Worm (Caenorhabditis elegans) whole organism, L2 larva: Measurements from ENCODE around the gene R03H10.2.
"Not testable (repeated sequence)": the region's sequence is repeated elsewhere in the genome, so short reads cannot be mapped to it uniquely, and the experiment has no call there.

Source experiments
- F13H6.1 ChIP-seq: sonication (generic microtip); optimal IDR thresholded peaks from 2 replicates; lab custom pipeline; 2016; ENCODE audit warnings: missing genetic modification characterization, missing compliant biosample characterization
- R02D3.7 ChIP-seq: fragments of 150-350 bp; optimal IDR thresholded peaks from 2 replicates; lab custom pipeline; 2014; ENCODE audit warnings: missing biosample characterization, missing genetic modification characterization
- aly-2 ChIP-seq: fragments of 150-350 bp; optimal IDR thresholded peaks from 2 replicates; lab custom pipeline; 2014; ENCODE audit warnings: missing biosample characterization, missing genetic modification characterization
- ama-1 ChIP-seq: fragments of 150-350 bp; optimal IDR thresholded peaks from 2 replicates; lab custom pipeline; 2018; ENCODE audit warnings: inconsistent platforms
- ceh-16 ChIP-seq: fragments of 150-350 bp; optimal IDR thresholded peaks from 2 replicates; lab custom pipeline; 2014; ENCODE audit warnings: missing biosample characterization, missing genetic modification characterization
- ceh-82 ChIP-seq: fragments of 150-350 bp; optimal IDR thresholded peaks from 2 replicates; lab custom pipeline; 2014; ENCODE audit warnings: missing biosample characterization, missing genetic modification characterization
- crh-2 ChIP-seq: sonication (generic microtip); optimal IDR thresholded peaks from 2 replicates; lab custom pipeline; 2017; ENCODE audit warnings: missing biosample characterization, missing genetic modification characterization
- dmd-4 ChIP-seq: sonication (generic microtip); optimal IDR thresholded peaks from 2 replicates; lab custom pipeline; 2017; ENCODE audit warnings: missing biosample characterization, missing genetic modification characterization
- egl-27 ChIP-seq: sonication (generic microtip); optimal IDR thresholded peaks from 3 replicates; lab custom pipeline; 2017; ENCODE audit warnings: missing biosample characterization, missing genetic modification reagents, missing genetic modification characterization
- elt-1 ChIP-seq: fragments of 150-350 bp; optimal IDR thresholded peaks from 2 replicates; lab custom pipeline; 2014; ENCODE audit warnings: missing biosample characterization, missing genetic modification characterization
- gmeb-1 ChIP-seq: fragments of 150-350 bp; optimal IDR thresholded peaks from 2 replicates; lab custom pipeline; 2014; ENCODE audit warnings: missing biosample characterization, missing genetic modification characterization
- lin-11 ChIP-seq: fragments of 150-350 bp; sonication (generic microtip); optimal IDR thresholded peaks from 2 replicates; lab custom pipeline; 2014; ENCODE audit warnings: missing biosample characterization, missing genetic modification characterization, inconsistent platforms, mixed read lengths
- lin-13 ChIP-seq: fragments of 150-350 bp; optimal IDR thresholded peaks from 2 replicates; lab custom pipeline; 2014; ENCODE audit warnings: missing biosample characterization, missing genetic modification reagents, missing genetic modification characterization
- lin-39 ChIP-seq: fragments of 150-350 bp; optimal IDR thresholded peaks from 2 replicates; lab custom pipeline; 2014; ENCODE audit warnings: missing biosample characterization, missing genetic modification reagents, missing genetic modification characterization
- mbf-1 ChIP-seq: sonication (generic microtip); optimal IDR thresholded peaks from 2 replicates; lab custom pipeline; 2017; ENCODE audit warnings: missing biosample characterization, missing genetic modification characterization
- mdl-1 ChIP-seq, 2 experiments: fragments of 150-350 bp in 1 of 2; sonication (generic microtip) in 1 of 2; optimal IDR thresholded peaks; 2 replicates each; lab custom pipeline; 2017; ENCODE audit warnings: missing biosample characterization in 2 of 2, missing genetic modification characterization in 2 of 2
- nhr-12 ChIP-seq: fragments of 150-350 bp; optimal IDR thresholded peaks from 2 replicates; lab custom pipeline; 2014; ENCODE audit warnings: missing biosample characterization, missing genetic modification characterization
- nhr-129 ChIP-seq: fragments of 150-350 bp; optimal IDR thresholded peaks from 2 replicates; lab custom pipeline; 2014; ENCODE audit warnings: missing biosample characterization, missing genetic modification characterization
- nhr-21 ChIP-seq: fragments of 150-350 bp; optimal IDR thresholded peaks from 2 replicates; lab custom pipeline; 2014; ENCODE audit warnings: missing biosample characterization, missing genetic modification characterization
- nhr-237 ChIP-seq: fragments of 150-350 bp; optimal IDR thresholded peaks from 2 replicates; lab custom pipeline; 2014; ENCODE audit warnings: missing biosample characterization, missing genetic modification characterization
- nhr-25 ChIP-seq: fragments of 150-350 bp; sonication (generic microtip); optimal IDR thresholded peaks from 3 replicates; lab custom pipeline; 2014; ENCODE audit warnings: missing biosample characterization, missing genetic modification characterization
- nhr-6 ChIP-seq: fragments of 150-350 bp; optimal IDR thresholded peaks from 2 replicates; lab custom pipeline; 2014; ENCODE audit warnings: missing biosample characterization, missing genetic modification characterization
- sem-4 ChIP-seq: fragments of 150-350 bp; optimal IDR thresholded peaks from 2 replicates; lab custom pipeline; 2014; ENCODE audit warnings: missing biosample characterization, missing genetic modification reagents, missing genetic modification characterization
- skn-1 ChIP-seq: sonication (generic microtip); optimal IDR thresholded peaks from 2 replicates; lab custom pipeline; 2017; ENCODE audit warnings: missing biosample characterization, missing genetic modification characterization
- sma-9 ChIP-seq, 2 experiments: fragments of 150-350 bp in 1 of 2; sonication (generic microtip) in 1 of 2; optimal IDR thresholded peaks; 2 replicates each; lab custom pipeline; 2014 to 2016; ENCODE audit warnings: missing genetic modification characterization in 2 of 2, mild to moderate bottlenecking in 1 of 2, missing biosample characterization in 1 of 2, missing compliant biosample characterization in 1 of 2, missing genetic modification reagents in 1 of 2, moderate library complexity in 1 of 2
- snpc-4 ChIP-seq: fragments of 150-350 bp; optimal IDR thresholded peaks from 2 replicates; lab custom pipeline; 2014; ENCODE audit warnings: missing biosample characterization, missing genetic modification characterization
- unc-39 ChIP-seq: fragments of 150-350 bp; optimal IDR thresholded peaks from 2 replicates; lab custom pipeline; 2014; ENCODE audit warnings: missing biosample characterization, missing genetic modification characterization
- unc-55 ChIP-seq: fragments of 150-350 bp; sonication (generic microtip); optimal IDR thresholded peaks from 3 replicates; lab custom pipeline; 2014; ENCODE audit warnings: missing biosample characterization, missing genetic modification reagents, missing genetic modification characterization
- unc-62 ChIP-seq: fragments of 150-350 bp; optimal IDR thresholded peaks from 2 replicates; lab custom pipeline; 2014; ENCODE audit warnings: missing biosample characterization, missing genetic modification reagents, missing genetic modification characterization
- zag-1 ChIP-seq: fragments of 150-350 bp; optimal IDR thresholded peaks from 2 replicates; lab custom pipeline; 2014; ENCODE audit warnings: missing biosample characterization, missing genetic modification characterization
- ztf-1 ChIP-seq: fragments of 200-800 bp; sonication (Bioruptor generic); conservative IDR thresholded peaks from 2 replicates; pipeline ENCODE4 v1.3.6; 2022; ENCODE audit warnings: missing genetic modification characterization, missing compliant biosample characterization
- ztf-11 ChIP-seq: sonication (generic microtip); optimal IDR thresholded peaks from 2 replicates; lab custom pipeline; 2017; ENCODE audit warnings: missing biosample characterization, missing genetic modification characterization

The R03H10.2 gene

DNA sequence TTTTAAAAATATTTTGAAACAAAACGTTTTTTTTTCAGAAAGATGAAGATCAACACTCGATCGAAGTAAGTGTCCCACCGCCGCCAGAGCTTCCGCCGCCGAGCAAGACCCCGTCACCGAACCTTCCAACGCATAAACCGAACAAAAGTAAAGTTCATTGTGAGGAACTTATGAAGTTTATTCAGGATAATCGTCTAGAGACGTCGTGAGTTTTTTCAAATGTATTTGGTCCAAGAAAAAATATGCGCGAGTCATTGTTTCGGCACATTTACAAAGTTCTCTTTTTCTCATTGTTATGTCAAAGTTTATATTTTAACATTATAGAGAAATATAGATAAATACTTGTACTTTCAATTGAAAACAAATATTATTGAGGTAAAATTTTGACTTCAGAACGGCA lies 30.3 kb upstream of the R03H10.2 start:
- TF ChIP-seq nhr-129 (tag; lab: Kevin White, UChicago), result no peak
- TF ChIP-seq ceh-16 (tag; lab: Kevin White, UChicago), result no peak
- TF ChIP-seq unc-62 (GFP tag; lab: Kevin White, UChicago), result no peak
- TF ChIP-seq mbf-1, result no peak

DNA sequence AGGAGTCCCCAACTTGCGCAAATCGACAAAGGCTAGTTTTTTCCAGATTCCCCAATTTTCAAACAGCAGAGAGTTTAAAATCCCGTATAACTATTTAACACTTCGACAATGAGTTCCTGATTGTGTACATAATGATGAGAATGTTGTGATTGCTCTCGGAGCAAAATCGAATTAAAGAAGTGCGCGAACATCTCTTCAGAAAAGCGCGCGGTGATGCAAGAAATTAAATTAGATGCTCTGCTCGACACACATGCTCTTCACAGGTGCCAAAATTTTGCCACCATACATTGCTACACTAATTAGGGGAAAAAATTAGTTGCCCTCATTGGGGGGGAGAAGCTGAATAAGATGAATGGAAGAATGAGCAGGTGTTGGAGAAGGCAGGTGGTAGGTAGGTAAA lies 26.1 kb upstream of the R03H10.2 start:
- no peak for TF ChIP-seq lin-39
- TF ChIP-seq R02D3.7 (tag; lab: Kevin White, UChicago), result no peak
- no peak for TF ChIP-seq ztf-1
- TF ChIP-seq aly-2 (tag; lab: Kevin White, UChicago), result no peak
- no peak for TF ChIP-seq lin-11 (tag; lab: Kevin White, UChicago)
- no peak for TF ChIP-seq nhr-12 (tag; lab: Kevin White, UChicago)
- no peak for TF ChIP-seq nhr-6
- no peak for TF ChIP-seq nhr-21 (tag; lab: Kevin White, UChicago)

DNA sequence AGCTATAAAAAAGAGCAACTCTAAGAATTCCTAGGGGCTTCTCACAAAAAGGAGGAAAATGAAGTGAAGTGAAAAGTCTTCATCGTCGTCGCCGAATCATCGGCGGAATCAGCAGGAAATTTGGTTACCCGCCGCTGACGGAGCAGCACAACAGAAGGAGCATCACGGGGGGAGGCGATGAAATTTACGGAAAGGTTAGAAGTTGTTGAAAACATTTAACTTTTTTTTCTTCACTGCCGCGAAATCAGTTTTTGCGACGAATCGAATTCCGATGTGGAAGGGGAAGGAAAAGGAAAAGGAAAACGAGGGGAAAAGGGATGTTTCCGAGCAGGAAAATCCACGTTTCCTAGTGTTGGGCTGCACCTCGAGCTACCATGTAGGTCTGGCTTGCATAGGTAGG lies 22.2 kb upstream of the R03H10.2 start:
- TF ChIP-seq dmd-4 (tag; lab: Kevin White, UChicago) (no peak), sma-9 (GFP tag; optimal IDR thresholded peaks at IDR 0.05; lab: Kevin White, UChicago) (peak; percentile 32), sma-9 (tag; optimal IDR thresholded peaks at IDR 0.05; lab: Kevin White, UChicago) (no peak), mdl-1 (tag; optimal IDR thresholded peaks at IDR 0.05; lab: Kevin White, UChicago) (no peak), unc-39 (tag; lab: Kevin White, UChicago) (no peak), nhr-12 (tag; lab: Kevin White, UChicago) (no peak), ama-1 (lab: Kevin White, UChicago) (no peak), elt-1 (tag; lab: Kevin White, UChicago) (no peak), nhr-21 (tag; lab: Kevin White, UChicago) (no peak), skn-1 (no peak), F13H6.1 (peak; percentile 19), zag-1 (tag; lab: Kevin White, UChicago) (no peak), unc-55 (GFP tag; lab: Kevin White, UChicago) (no peak), egl-27 (tag; lab: Kevin White, UChicago) (peak; percentile 3)

DNA sequence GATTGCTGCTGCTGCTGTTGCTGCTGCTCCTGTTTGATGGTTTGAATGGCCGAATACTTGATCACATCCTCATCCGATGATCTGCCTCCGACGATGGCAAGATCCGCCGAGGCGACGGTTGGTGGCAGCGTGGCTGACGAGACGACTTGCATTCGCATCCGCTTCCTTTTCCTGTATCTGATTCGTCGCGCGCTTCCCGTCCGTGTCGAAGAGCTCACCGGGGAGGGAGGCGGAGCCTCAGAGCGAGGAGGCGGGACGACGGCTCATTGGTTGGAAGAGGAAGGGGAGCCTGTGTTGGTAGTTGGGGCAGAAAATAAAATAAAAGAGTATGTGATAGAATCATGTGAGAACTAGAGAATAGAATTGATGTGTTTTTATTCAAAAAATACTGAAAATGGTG lies 20.9 kb upstream of the R03H10.2 start:
- TF ChIP-seq ztf-11 (no peak), F13H6.1 (peak; percentile 5), crh-2 (tag; lab: Kevin White, UChicago) (no peak), sem-4 (tag; lab: Kevin White, UChicago) (peak; percentile 9)

DNA sequence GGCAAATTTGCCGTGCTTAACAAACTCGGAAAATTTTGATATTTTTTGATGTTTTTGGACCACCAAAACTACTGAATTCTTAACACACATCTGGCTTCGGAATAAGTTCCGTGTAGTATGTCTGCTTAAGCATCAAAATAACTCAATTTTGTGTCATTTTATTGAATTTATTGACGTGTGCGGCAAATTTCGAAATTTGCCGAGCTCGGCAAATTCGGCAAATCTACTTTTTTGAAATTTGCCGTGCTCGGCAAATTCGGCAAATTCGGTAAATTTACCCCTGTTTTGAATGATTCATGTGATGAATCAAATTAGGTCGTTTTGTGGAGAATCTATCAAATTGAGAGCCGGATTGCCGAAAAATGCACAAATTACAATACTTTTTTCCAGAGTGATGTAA lies 20.3 kb upstream of the R03H10.2 start, which contains the start of gene ast-1:
Gene ast-1 (minus strand): TSS at position 101 of the 400 bp plus-strand sequence.
- not testable (repeated sequence) for TF ChIP-seq gmeb-1, nhr-237, ceh-82 (tag; lab: Kevin White, UChicago)

DNA sequence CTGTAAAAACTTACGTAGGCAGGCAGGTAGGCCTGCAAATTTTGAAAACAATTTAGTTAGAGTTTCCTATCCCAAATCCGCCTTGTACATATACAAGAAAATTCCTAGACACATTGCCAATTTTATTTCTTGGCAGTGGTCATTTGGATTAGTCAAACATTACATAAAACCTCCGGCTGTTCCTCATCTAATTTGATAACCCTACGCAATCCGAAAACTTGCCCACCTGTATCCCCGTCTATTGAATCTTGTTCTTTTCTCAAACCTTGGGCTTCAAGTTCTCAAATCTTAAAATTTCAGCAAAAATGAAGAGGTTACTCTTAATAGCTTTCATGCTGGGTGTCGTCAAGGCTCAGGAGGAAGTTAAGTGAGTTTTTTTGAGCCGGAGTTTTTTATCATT lies 9.5 kb upstream of the R03H10.2 start, which contains the start of gene F56D3.1:
Gene F56D3.1 (plus strand): TSS at position 301 of the 400 bp plus-strand sequence.
- TF ChIP-seq ama-1 (lab: Kevin White, UChicago), result no peak
- no peak for TF ChIP-seq nhr-237 (tag; lab: Kevin White, UChicago)
- TF ChIP-seq aly-2 (tag; lab: Kevin White, UChicago), result no peak
- no peak for TF ChIP-seq sma-9 (GFP tag; optimal IDR thresholded peaks at IDR 0.05; lab: Kevin White, UChicago)
- no peak for TF ChIP-seq sma-9 (tag; optimal IDR thresholded peaks at IDR 0.05; lab: Kevin White, UChicago)
- no peak for TF ChIP-seq snpc-4 (tag; lab: Kevin White, UChicago)
- TF ChIP-seq lin-13 (GFP tag; lab: Kevin White, UChicago), result no peak
- no peak for TF ChIP-seq mdl-1 (tag; optimal IDR thresholded peaks at IDR 0.05; lab: Kevin White, UChicago)
- no peak for TF ChIP-seq nhr-25 (tag; lab: Kevin White, UChicago)
